Fruit fly (Drosophila melanogaster) whole organism, embryonic: ENCODE measurements around the gene CG32428.

Experiments used
- ATbp ChIP-seq: fragments of 200-800 bp; sonication (Bioruptor generic); optimal IDR thresholded peaks from 2 replicates; lab custom pipeline; 2017; ENCODE audit warnings: missing biosample characterization, mild to moderate bottlenecking, missing genetic modification characterization, missing genetic modification reagents
- Aef1 ChIP-seq: fragments of 200-800 bp; sonication (Bioruptor generic); IDR thresholded peaks from 3 replicates; pipeline ENCODE4 v1.3.6; 2022; ENCODE audit warnings: missing biosample characterization, missing genetic modification characterization
- BEAF-32 ChIP-seq: fragments of 200-800 bp; sonication (Bioruptor generic); optimal IDR thresholded peaks from 3 replicates; lab custom pipeline; 2017; ENCODE audit warnings: missing biosample characterization, missing genetic modification characterization, mild to moderate bottlenecking, moderate library complexity, missing genetic modification reagents
- CG10147 ChIP-seq: fragments of 200-800 bp; sonication (Bioruptor generic); optimal IDR thresholded peaks from 2 replicates; lab custom pipeline; 2019; ENCODE audit warnings: missing biosample characterization, mild to moderate bottlenecking, missing genetic modification characterization, moderate library complexity
- CG10462 ChIP-seq: fragments of 200-800 bp; sonication (Bioruptor generic); optimal IDR thresholded peaks from 2 replicates; lab custom pipeline; 2016; ENCODE audit warnings: missing biosample characterization, missing genetic modification characterization
- CG10543 ChIP-seq: fragments of 200-800 bp; sonication (Bioruptor generic); optimal IDR thresholded peaks from 3 replicates; lab custom pipeline; 2017; ENCODE audit warnings: missing biosample characterization, mild to moderate bottlenecking, missing genetic modification characterization, moderate library complexity
- CG13894 ChIP-seq: fragments of 200-800 bp; sonication (Bioruptor generic); optimal IDR thresholded peaks from 3 replicates; lab custom pipeline; 2018; ENCODE audit warnings: missing biosample characterization, mild to moderate bottlenecking, missing genetic modification characterization, moderate library complexity
- CG14050 ChIP-seq: fragments of 200-800 bp; sonication (Bioruptor generic); IDR thresholded peaks from 3 replicates; pipeline ENCODE4 v1.3.6; 2022; ENCODE audit warnings: missing biosample characterization, missing genetic modification characterization
- CG1529 ChIP-seq: fragments of 200-800 bp; sonication (Bioruptor generic); optimal IDR thresholded peaks from 3 replicates; lab custom pipeline; 2018; ENCODE audit warnings: missing biosample characterization, missing genetic modification characterization
- CG15601 ChIP-seq: fragments of 200-800 bp; sonication (Bioruptor generic); optimal IDR thresholded peaks from 3 replicates; lab custom pipeline; 2019; ENCODE audit warnings: missing biosample characterization, mild to moderate bottlenecking, missing genetic modification characterization, moderate library complexity
- CG18476 ChIP-seq: fragments of 200-800 bp; sonication (Bioruptor generic); optimal IDR thresholded peaks from 2 replicates; lab custom pipeline; 2016; ENCODE audit warnings: missing biosample characterization, mild to moderate bottlenecking, missing genetic modification characterization
- CG32767 ChIP-seq: fragments of 200-800 bp; sonication (Bioruptor generic); IDR thresholded peaks from 2 replicates; pipeline ENCODE4 v1.3.6; 2022; ENCODE audit warnings: missing biosample characterization, missing genetic modification characterization
- CG32772 ChIP-seq: fragments of 200-800 bp; sonication (Bioruptor generic); IDR thresholded peaks from 2 replicates; pipeline ENCODE4 v1.3.6; 2022; ENCODE audit warnings: missing biosample characterization, missing genetic modification characterization
- CG4617 ChIP-seq: fragments of 200-800 bp; sonication (Bioruptor generic); optimal IDR thresholded peaks from 3 replicates; lab custom pipeline; 2016; ENCODE audit warnings: missing biosample characterization, missing genetic modification characterization, borderline replicate concordance
- CG4854 ChIP-seq: fragments of 200-800 bp; sonication (Bioruptor generic); optimal IDR thresholded peaks from 2 replicates; lab custom pipeline; 2016; ENCODE audit warnings: missing biosample characterization, missing genetic modification characterization, inconsistent platforms
- CG6272 ChIP-seq: fragments of 200-800 bp; sonication (Bioruptor generic); IDR thresholded peaks from 2 replicates; pipeline ENCODE4 v1.3.6; 2022; ENCODE audit warnings: missing biosample characterization, missing genetic modification characterization
- CG7987 ChIP-seq: fragments of 200-800 bp; sonication (Bioruptor generic); optimal IDR thresholded peaks from 2 replicates; lab custom pipeline; 2018; ENCODE audit warnings: missing biosample characterization, mild to moderate bottlenecking, missing genetic modification characterization, moderate library complexity
- Camta ChIP-seq: fragments of 200-800 bp; sonication (Bioruptor generic); optimal IDR thresholded peaks from 2 replicates; lab custom pipeline; 2016; ENCODE audit warnings: missing biosample characterization, missing genetic modification characterization
- CrebB ChIP-seq: fragments of 200-800 bp; sonication (Bioruptor generic); optimal IDR thresholded peaks from 3 replicates; lab custom pipeline; 2018; ENCODE audit warnings: missing biosample characterization, mild to moderate bottlenecking, missing genetic modification characterization
- D19A ChIP-seq: fragments of 200-800 bp; optimal IDR thresholded peaks from 3 replicates; lab custom pipeline; 2019; ENCODE audit warnings: missing biosample characterization, mild to moderate bottlenecking, missing genetic modification characterization, moderate library complexity
- Dfd ChIP-seq, 2 experiments: fragments of >200 bp; optimal IDR thresholded peaks; 2 replicates each; lab custom pipeline; 2017; ENCODE audit warnings: missing biosample characterization in 2 of 2, missing genetic modification characterization in 2 of 2
- HLH4C ChIP-seq: fragments of 200-800 bp; sonication (Bioruptor generic); IDR thresholded peaks from 3 replicates; pipeline ENCODE4 v1.3.6; 2022; ENCODE audit warnings: missing biosample characterization, missing genetic modification characterization; ENCODE audit not compliant: partially characterized antibody
- Mes4 ChIP-seq: fragments of 200-800 bp; sonication (Bioruptor generic); optimal IDR thresholded peaks from 2 replicates; lab custom pipeline; 2016; ENCODE audit warnings: missing biosample characterization, missing genetic modification characterization
- NC2α ChIP-seq: fragments of 200-800 bp; sonication (Bioruptor generic); optimal IDR thresholded peaks from 2 replicates; lab custom pipeline; 2016; ENCODE audit warnings: missing biosample characterization, missing genetic modification characterization
- Ssrp ChIP-seq: fragments of 200-800 bp; sonication (Bioruptor generic); optimal IDR thresholded peaks from 2 replicates; lab custom pipeline; 2018; ENCODE audit warnings: missing biosample characterization, mild to moderate bottlenecking, missing genetic modification characterization, moderate library complexity
- Trl ChIP-seq, 3 experiments: fragments of >200 bp in 2 of 3; fragments of 200-800 bp in 1 of 3; sonication (Bioruptor generic) in 1 of 3; optimal IDR thresholded peaks; 2 replicates in 1 of 3; 3 replicates in 2 of 3; lab custom pipeline; 2016 to 2017; ENCODE audit warnings: missing biosample characterization in 1 of 3, missing genetic modification characterization in 1 of 3
- ac ChIP-seq: fragments of 200-800 bp; sonication (Bioruptor generic); optimal IDR thresholded peaks from 3 replicates; lab custom pipeline; 2017; ENCODE audit warnings: missing biosample characterization, mild to moderate bottlenecking, missing genetic modification characterization
- al ChIP-seq: fragments of 200-800 bp; sonication (Bioruptor generic); IDR thresholded peaks from 2 replicates; pipeline ENCODE4 v1.3.6; 2022; ENCODE audit warnings: missing biosample characterization, missing genetic modification characterization
- ara ChIP-seq: fragments of 200-800 bp; sonication (Bioruptor generic); IDR thresholded peaks from 2 replicates; pipeline ENCODE4 v1.3.6; 2022; ENCODE audit warnings: missing biosample characterization, missing genetic modification characterization
- bigmax ChIP-seq: fragments of 200-800 bp; sonication (Bioruptor generic); optimal IDR thresholded peaks from 2 replicates; lab custom pipeline; 2018; ENCODE audit warnings: missing biosample characterization, mild to moderate bottlenecking, missing genetic modification characterization
- br ChIP-seq: fragments of >200 bp; optimal IDR thresholded peaks from 2 replicates; lab custom pipeline; 2017
- ci ChIP-seq: fragments of 200-800 bp; sonication (Bioruptor generic); IDR thresholded peaks from 3 replicates; pipeline ENCODE4 v1.3.6; 2022; ENCODE audit warnings: missing biosample characterization, missing genetic modification characterization
- crc ChIP-seq: fragments of 200-800 bp; sonication (Bioruptor generic); optimal IDR thresholded peaks from 2 replicates; lab custom pipeline; 2016; ENCODE audit warnings: missing biosample characterization, missing genetic modification characterization
- da ChIP-seq: fragments of 200-800 bp; sonication (Bioruptor generic); optimal IDR thresholded peaks from 2 replicates; lab custom pipeline; 2016; ENCODE audit warnings: missing biosample characterization, missing genetic modification characterization
- dmrt99B ChIP-seq: fragments of 200-800 bp; sonication (Bioruptor generic); optimal IDR thresholded peaks from 2 replicates; lab custom pipeline; 2018; ENCODE audit warnings: missing biosample characterization, mild to moderate bottlenecking, missing genetic modification characterization, moderate library complexity
- eyg ChIP-seq: fragments of 200-800 bp; sonication (Bioruptor generic); optimal IDR thresholded peaks from 3 replicates; lab custom pipeline; 2016; ENCODE audit warnings: missing biosample characterization, missing genetic modification characterization
- fd64A ChIP-seq: fragments of 200-800 bp; sonication (Bioruptor generic); optimal IDR thresholded peaks from 3 replicates; lab custom pipeline; 2018; ENCODE audit warnings: missing biosample characterization, mild to moderate bottlenecking, missing genetic modification characterization
- ftz-f1 ChIP-seq: fragments of 200-800 bp; sonication (Bioruptor generic); optimal IDR thresholded peaks from 2 replicates; lab custom pipeline; 2016; ENCODE audit warnings: missing biosample characterization, missing genetic modification characterization
- gt ChIP-seq: fragments of 200-800 bp; sonication (Bioruptor generic); IDR thresholded peaks from 2 replicates; pipeline ENCODE4 v1.3.6; 2022; ENCODE audit warnings: missing biosample characterization, missing genetic modification characterization
- hb ChIP-seq: fragments of 200-800 bp; sonication (Bioruptor generic); IDR thresholded peaks from 3 replicates; pipeline ENCODE4 v1.3.6; 2022; ENCODE audit warnings: missing biosample characterization, missing genetic modification characterization; ENCODE audit not compliant: partially characterized antibody
- jigr1 ChIP-seq: fragments of 200-800 bp; sonication (Bioruptor generic); IDR thresholded peaks from 3 replicates; pipeline ENCODE4 v1.3.6; 2022; ENCODE audit warnings: missing biosample characterization, missing genetic modification characterization
- pros ChIP-seq: fragments of 200-800 bp; sonication (Bioruptor generic); optimal IDR thresholded peaks from 3 replicates; lab custom pipeline; 2019; ENCODE audit warnings: missing biosample characterization, mild to moderate bottlenecking, missing genetic modification characterization, moderate library complexity
- pzg ChIP-seq: fragments of 200-800 bp; sonication (Bioruptor generic); optimal IDR thresholded peaks from 3 replicates; lab custom pipeline; 2018; ENCODE audit warnings: missing biosample characterization, mild to moderate bottlenecking, missing genetic modification characterization, moderate library complexity
- sd ChIP-seq: fragments of 200-800 bp; sonication (Bioruptor generic); optimal IDR thresholded peaks from 3 replicates; lab custom pipeline; 2018; ENCODE audit warnings: missing biosample characterization, mild to moderate bottlenecking, missing genetic modification characterization, moderate library complexity
- slbo ChIP-seq: fragments of 200-800 bp; sonication (Bioruptor generic); IDR thresholded peaks from 2 replicates; pipeline ENCODE4 v1.3.6; 2022; ENCODE audit warnings: missing biosample characterization, missing genetic modification characterization
- stwl ChIP-seq: fragments of 200-800 bp; sonication (Bioruptor generic); optimal IDR thresholded peaks from 3 replicates; lab custom pipeline; 2018; ENCODE audit warnings: missing biosample characterization, mild to moderate bottlenecking, missing genetic modification characterization, moderate library complexity
- toy ChIP-seq: fragments of 200-800 bp; sonication (Bioruptor generic); IDR thresholded peaks from 2 replicates; pipeline ENCODE4 v1.3.6; 2022; ENCODE audit warnings: missing biosample characterization, missing genetic modification characterization
- tup ChIP-seq: fragments of 200-800 bp; sonication (Bioruptor generic); optimal IDR thresholded peaks from 2 replicates; lab custom pipeline; 2016; ENCODE audit warnings: missing biosample characterization, mild to moderate bottlenecking, missing genetic modification characterization, moderate library complexity
- z ChIP-seq: fragments of 200-800 bp; sonication (Bioruptor generic); IDR thresholded peaks from 3 replicates; pipeline ENCODE4 v1.3.6; 2022; ENCODE audit warnings: missing biosample characterization, missing genetic modification characterization

Gene CG32428

dm6 chr3L:20509121-20509934, 35.8 kb upstream of the CG32428 start (continued):
- TF ChIP-seq da (no peak), bigmax (no peak), dmrt99B (peak; percentile 78), CG32772 (no peak), al (peak; percentile 53), gt (no peak), CG6272 (no peak), Camta (peak; percentile 63), Mes4 (GFP tag; lab: Kevin White, UChicago) (peak; percentile 45), eyg (peak; percentile 35), pros (GFP tag; lab: Kevin White, UChicago) (no peak), tup (GFP tag; lab: Kevin White, UChicago) (no peak), CG1529 (GFP tag; lab: Kevin White, UChicago) (peak; percentile 60), CG10147 (peak; percentile 89), toy (no peak), slbo (GFP tag; lab: Robert Waterston, UW) (peak; percentile 66), ci (GFP tag; lab: Robert Waterston, UW) (no peak), CrebB (tag; lab: Kevin White, UChicago) (no peak), crc (GFP tag; lab: Kevin White, UChicago) (peak; percentile 47), CG10543 (GFP tag; lab: Kevin White, UChicago) (peak; percentile 87), stwl (tag; lab: Kevin White, UChicago) (no peak), ac (GFP tag; lab: Kevin White, UChicago) (no peak), D19A (tag; lab: Kevin White, UChicago) (peak; percentile 100), fd64A (GFP tag; lab: Kevin White, UChicago) (no peak), CG18476 (GFP tag; lab: Kevin White, UChicago) (peak; percentile 72), CG4617 (GFP tag; lab: Kevin White, UChicago) (no peak), NC2α (GFP tag; lab: Kevin White, UChicago) (peak; percentile 25), Ssrp (peak; percentile 71), CG7987 (GFP tag; lab: Kevin White, UChicago) (no peak), CG14050 (GFP tag; lab: Robert Waterston, UW) (peak; percentile 26; the same call in 1 of the 3 replicates), CG10462 (peak; percentile 49), Dfd (GFP tag; optimal IDR thresholded peaks at IDR 0.05; lab: Kevin White, UChicago) (no peak), CG15601 (tag; lab: Kevin White, UChicago) (peak; percentile 74), ara (GFP tag; lab: Robert Waterston, UW) (0 out of 2 replicates have a peak, but pooled peaks have one; percentile 11), ftz-f1 (no peak), sd (tag; lab: Kevin White, UChicago) (peak; percentile 49), Aef1 (GFP tag; lab: Robert Waterston, UW) (no peak; the same call in 2 of the 3 replicates), CG13894 (tag; lab: Kevin White, UChicago) (peak; percentile 55), BEAF-32 (GFP tag; lab: Kevin White, UChicago) (no peak), ATbp (GFP tag; lab: Kevin White, UChicago) (peak; percentile 17), pzg (GFP tag; lab: Kevin White, UChicago) (no peak), hb (GFP tag; lab: Robert Waterston, UW) (no peak), br (lab: Kevin White, UChicago) (no peak), Trl (optimal IDR thresholded peaks at IDR 0.05; lab: Kevin White, UChicago) (peak; percentile 65 to 74), Trl (GFP tag; optimal IDR thresholded peaks at IDR 0.05; lab: Kevin White, UChicago) (peak; percentile 66), CG32767 (GFP tag; lab: Robert Waterston, UW) (peak; percentile 60; the same call in 1 of the 2 replicates), HLH4C (no peak), z (GFP tag; lab: Robert Waterston, UW) (no peak), jigr1 (GFP tag; lab: Robert Waterston, UW) (no peak), CG4854 (peak; percentile 47)
